Fruit fly (Drosophila melanogaster) whole organism, pupa: ENCODE results near the gene OtopLb.

ENCODE experiments used
- CG10348 ChIP-seq: fragments of 200-800 bp; sonication (Bioruptor generic); IDR thresholded peaks from 2 replicates; pipeline ENCODE4 v1.3.6; 2022; ENCODE audit warnings: missing biosample characterization, missing genetic modification characterization
- CG12605 ChIP-seq: fragments of 200-800 bp; sonication (Bioruptor generic); IDR thresholded peaks from 2 replicates; pipeline ENCODE4 v1.3.6; 2022; ENCODE audit warnings: missing biosample characterization, missing genetic modification characterization
- CG13204 ChIP-seq: fragments of 200-800 bp; sonication (Bioruptor generic); optimal IDR thresholded peaks from 2 replicates; lab custom pipeline; 2018; ENCODE audit warnings: missing biosample characterization, mild to moderate bottlenecking, missing genetic modification characterization, moderate library complexity
- CG14655 ChIP-seq: fragments of 200-800 bp; sonication (Bioruptor generic); optimal IDR thresholded peaks from 3 replicates; lab custom pipeline; 2017; ENCODE audit warnings: mild to moderate bottlenecking, missing biosample characterization, missing genetic modification reagents, missing genetic modification characterization
- CG15710 ChIP-seq: fragments of 200-800 bp; sonication (Bioruptor generic); optimal IDR thresholded peaks from 2 replicates; lab custom pipeline; 2018; ENCODE audit warnings: missing biosample characterization, mild to moderate bottlenecking, missing genetic modification characterization, moderate library complexity
- CG17806 ChIP-seq: fragments of 200-800 bp; sonication (Bioruptor generic); optimal IDR thresholded peaks from 2 replicates; lab custom pipeline; 2018; ENCODE audit warnings: missing biosample characterization, mild to moderate bottlenecking, missing genetic modification characterization, moderate library complexity
- CG32121 ChIP-seq: fragments of 200-800 bp; sonication (Bioruptor generic); IDR thresholded peaks from 2 replicates; pipeline ENCODE4 v1.3.6; 2022; ENCODE audit warnings: missing biosample characterization, missing genetic modification characterization
- CG34367 ChIP-seq: fragments of 200-800 bp; sonication (Bioruptor generic); optimal IDR thresholded peaks from 2 replicates; lab custom pipeline; 2018; ENCODE audit warnings: missing biosample characterization, mild to moderate bottlenecking, missing genetic modification characterization
- CG8301 ChIP-seq: fragments of 200-800 bp; sonication (Bioruptor generic); optimal IDR thresholded peaks from 2 replicates; lab custom pipeline; 2018; ENCODE audit warnings: missing biosample characterization, mild to moderate bottlenecking, missing genetic modification characterization
- D1 ChIP-seq: fragments of 200-800 bp; sonication (Bioruptor generic); optimal IDR thresholded peaks from 2 replicates; lab custom pipeline; 2018; ENCODE audit warnings: missing biosample characterization, mild to moderate bottlenecking, missing genetic modification characterization, moderate library complexity
- EcR ChIP-seq: fragments of 200-800 bp; sonication (Bioruptor generic); optimal IDR thresholded peaks from 3 replicates; lab custom pipeline; 2019; ENCODE audit warnings: missing biosample characterization, missing genetic modification characterization, mild to moderate bottlenecking, moderate library complexity, missing genetic modification reagents
- Pif1A ChIP-seq: fragments of 200-800 bp; sonication (Bioruptor generic); optimal IDR thresholded peaks from 3 replicates; lab custom pipeline; 2016; ENCODE audit warnings: missing biosample characterization, missing genetic modification characterization
- Snoo ChIP-seq: fragments of 200-800 bp; sonication (Bioruptor generic); optimal IDR thresholded peaks from 3 replicates; lab custom pipeline; 2017; ENCODE audit warnings: missing biosample characterization, mild to moderate bottlenecking, missing genetic modification characterization, inconsistent platforms
- rn ChIP-seq: fragments of 200-800 bp; sonication (Bioruptor generic); IDR thresholded peaks from 2 replicates; pipeline ENCODE4 v1.3.6; 2022; ENCODE audit warnings: missing biosample characterization, missing genetic modification characterization

- TF ChIP-seq CG32121 (no peak), Snoo (tag; lab: Kevin White, UChicago) (no peak), CG13204 (GFP tag; lab: Kevin White, UChicago) (no peak), CG34367 (tag; lab: Kevin White, UChicago) (no peak), D1 (tag; lab: Kevin White, UChicago) (no peak), EcR (GFP tag; lab: Kevin White, UChicago) (no peak), Pif1A (no peak), CG15710 (tag; lab: Kevin White, UChicago) (no peak), CG14655 (GFP tag; lab: Kevin White, UChicago) (no peak), CG10348 (GFP tag; lab: Robert Waterston, UW) (no peak), CG12605 (no peak), rn (GFP tag; lab: Robert Waterston, UW) (no peak), CG8301 (no peak), CG17806 (no peak)
Observed at dm6 chr2L:3304831-3305828, 24.8 kb upstream of the OtopLb start.
